Worm (Caenorhabditis elegans) whole organism, young adult: ENCODE results near the gene aqp-6.

Experiments used
- B0019.2 ChIP-seq: fragments of 200-800 bp; sonication (Bioruptor generic); conservative IDR thresholded peaks from 2 replicates; pipeline ENCODE4 v1.3.6; 2022; ENCODE audit warnings: missing genetic modification reagents, missing genetic modification characterization, missing compliant biosample characterization
- C06A6.2 ChIP-seq: fragments of 200-800 bp; sonication (Bioruptor generic); conservative IDR thresholded peaks from 2 replicates; pipeline ENCODE4 v1.3.6; 2022; ENCODE audit warnings: missing genetic modification characterization, missing compliant biosample characterization
- D2030.7 ChIP-seq: fragments of 200-800 bp; sonication (Bioruptor generic); IDR thresholded peaks from 2 replicates; pipeline ENCODE4 v1.3.6; 2022; ENCODE audit warnings: missing genetic modification reagents, missing genetic modification characterization, missing compliant biosample characterization
- F33H1.4 ChIP-seq: fragments of 200-800 bp; sonication (Bioruptor generic); IDR thresholded peaks from 2 replicates; pipeline ENCODE4 v1.3.6; 2022; ENCODE audit warnings: missing genetic modification reagents, missing genetic modification characterization, missing compliant biosample characterization
- F49E8.2 ChIP-seq: sonication (generic microtip); optimal IDR thresholded peaks from 3 replicates; lab custom pipeline; 2017; ENCODE audit warnings: missing genetic modification characterization, mild to moderate bottlenecking, missing compliant biosample characterization, antibody characterized with exemption, moderate library complexity; ENCODE audit not compliant: insufficient read depth
- F55B11.4 ChIP-seq: sonication (generic microtip); optimal IDR thresholded peaks from 2 replicates; lab custom pipeline; 2016; ENCODE audit warnings: missing compliant biosample characterization, missing genetic modification characterization, borderline replicate concordance; ENCODE audit not compliant: insufficient read depth
- F57A8.1 ChIP-seq: fragments of 200-800 bp; sonication (Bioruptor generic); optimal IDR thresholded peaks from 2 replicates; lab custom pipeline; 2018; ENCODE audit warnings: mild to moderate bottlenecking, missing genetic modification characterization, moderate library complexity, missing compliant biosample characterization
- K11D2.4 ChIP-seq: fragments of 200-800 bp; sonication (Bioruptor generic); IDR thresholded peaks from 2 replicates; pipeline ENCODE4 v1.3.6; 2022; ENCODE audit warnings: missing genetic modification reagents, missing genetic modification characterization, missing compliant biosample characterization
- T26A5.8 ChIP-seq: sonication (generic microtip); optimal IDR thresholded peaks from 2 replicates; lab custom pipeline; 2016; ENCODE audit warnings: missing genetic modification characterization, missing compliant biosample characterization
- Y53G8AR.9 ChIP-seq: fragments of 200-800 bp; sonication (Bioruptor generic); conservative IDR thresholded peaks from 2 replicates; pipeline ENCODE4 v1.3.6; 2022; ENCODE audit warnings: missing genetic modification reagents, missing genetic modification characterization, missing compliant biosample characterization
- Y79H2A.3 ChIP-seq: fragments of 200-800 bp; sonication (Bioruptor generic); conservative IDR thresholded peaks from 2 replicates; pipeline ENCODE4 v1.3.6; 2022; ENCODE audit warnings: missing genetic modification reagents, missing genetic modification characterization, missing compliant biosample characterization
- attf-3 ChIP-seq: fragments of 200-800 bp; sonication (Bioruptor generic); conservative IDR thresholded peaks from 2 replicates; pipeline ENCODE4 v1.3.6; 2022; ENCODE audit warnings: missing genetic modification reagents, missing genetic modification characterization, missing compliant biosample characterization
- attf-5 ChIP-seq: fragments of 200-800 bp; sonication (Bioruptor generic); optimal IDR thresholded peaks from 2 replicates; lab custom pipeline; 2018; ENCODE audit warnings: mild to moderate bottlenecking, missing genetic modification characterization, missing compliant biosample characterization
- bed-1 ChIP-seq: fragments of 200-800 bp; sonication (Bioruptor generic); IDR thresholded peaks from 2 replicates; pipeline ENCODE4 v1.3.6; 2022; ENCODE audit warnings: missing genetic modification reagents, missing genetic modification characterization, missing compliant biosample characterization
- bed-2 ChIP-seq: fragments of 200-800 bp; sonication (Bioruptor generic); IDR thresholded peaks from 2 replicates; pipeline ENCODE4 v1.3.6; 2022; ENCODE audit warnings: missing genetic modification reagents, missing genetic modification characterization, missing compliant biosample characterization
- ceh-40 ChIP-seq: fragments of 200-800 bp; sonication (Bioruptor generic); IDR thresholded peaks from 2 replicates; pipeline ENCODE4 v1.3.6; 2022; ENCODE audit warnings: missing genetic modification characterization, missing compliant biosample characterization
- ceh-58 ChIP-seq: fragments of 200-800 bp; sonication (Bioruptor generic); IDR thresholded peaks from 2 replicates; pipeline ENCODE4 v1.3.6; 2022; ENCODE audit warnings: missing genetic modification characterization, missing compliant biosample characterization
- chd-7 ChIP-seq: sonication (generic microtip); optimal IDR thresholded peaks from 2 replicates; lab custom pipeline; 2016; ENCODE audit warnings: mild to moderate bottlenecking, missing genetic modification characterization, moderate library complexity, missing compliant biosample characterization
- egl-44 ChIP-seq: fragments of 200-800 bp; sonication (Bioruptor generic); IDR thresholded peaks from 2 replicates; pipeline ENCODE4 v1.3.6; 2022; ENCODE audit warnings: missing genetic modification reagents, missing genetic modification characterization, missing compliant biosample characterization
- egrh-3 ChIP-seq: fragments of 200-800 bp; sonication (Bioruptor generic); IDR thresholded peaks from 2 replicates; pipeline ENCODE4 v1.3.6; 2022; ENCODE audit warnings: missing genetic modification reagents, missing genetic modification characterization, missing compliant biosample characterization
- ets-4 ChIP-seq: fragments of 200-800 bp; sonication (Bioruptor generic); optimal IDR thresholded peaks from 2 replicates; lab custom pipeline; 2018; ENCODE audit warnings: mild to moderate bottlenecking, missing genetic modification characterization, missing compliant biosample characterization
- him-1 ChIP-seq: sonication (generic microtip); optimal IDR thresholded peaks from 2 replicates; lab custom pipeline; 2016; ENCODE audit warnings: missing genotype, missing genetic modification reagents, missing genetic modification characterization, missing compliant biosample characterization
- hlh-12 ChIP-seq: sonication (generic microtip); optimal IDR thresholded peaks from 2 replicates; lab custom pipeline; 2016; ENCODE audit warnings: missing genetic modification characterization, missing compliant biosample characterization
- hmg-1.2 ChIP-seq: fragments of 200-800 bp; sonication (Bioruptor generic); IDR thresholded peaks from 2 replicates; pipeline ENCODE4 v1.3.6; 2022; ENCODE audit warnings: missing genetic modification reagents, missing genetic modification characterization, missing compliant biosample characterization
- hmg-20 ChIP-seq: fragments of 200-800 bp; sonication (Bioruptor generic); IDR thresholded peaks from 2 replicates; pipeline ENCODE4 v1.3.6; 2022; ENCODE audit warnings: missing genetic modification reagents, missing genetic modification characterization, missing compliant biosample characterization
- lag-1 ChIP-seq: fragments of 200-800 bp; sonication (Bioruptor generic); IDR thresholded peaks from 2 replicates; pipeline ENCODE4 v1.3.6; 2022; ENCODE audit warnings: missing genetic modification reagents, missing genetic modification characterization, missing compliant biosample characterization
- lir-1 ChIP-seq: fragments of 200-800 bp; sonication (Bioruptor generic); conservative IDR thresholded peaks from 2 replicates; pipeline ENCODE4 v1.3.6; 2022; ENCODE audit warnings: missing genetic modification reagents, missing genetic modification characterization, missing compliant biosample characterization
- madf-6 ChIP-seq: fragments of 200-800 bp; sonication (Bioruptor generic); IDR thresholded peaks from 2 replicates; pipeline ENCODE4 v1.3.6; 2022; ENCODE audit warnings: missing genetic modification reagents, missing genetic modification characterization, missing compliant biosample characterization
- nfya-2 ChIP-seq: fragments of 200-800 bp; sonication (Bioruptor generic); IDR thresholded peaks from 2 replicates; pipeline ENCODE4 v1.3.6; 2022; ENCODE audit warnings: missing genetic modification reagents, missing genetic modification characterization, missing compliant biosample characterization
- nfyb-1 ChIP-seq: fragments of 200-800 bp; sonication (Bioruptor generic); IDR thresholded peaks from 2 replicates; pipeline ENCODE4 v1.3.6; 2022; ENCODE audit warnings: missing genetic modification reagents, missing genetic modification characterization, missing compliant biosample characterization
- nhr-80 ChIP-seq: sonication (generic microtip); optimal IDR thresholded peaks from 2 replicates; lab custom pipeline; 2016; ENCODE audit warnings: missing genetic modification characterization, missing compliant biosample characterization
- pha-4 ChIP-seq: fragments of 150-350 bp; sonication (generic microtip); optimal IDR thresholded peaks from 2 replicates; lab custom pipeline; 2014; ENCODE audit warnings: missing biosample characterization, missing genetic modification reagents, missing genetic modification characterization
- sdz-38 ChIP-seq: sonication (generic microtip); optimal IDR thresholded peaks from 2 replicates; lab custom pipeline; 2016; ENCODE audit warnings: missing genotype, missing genetic modification characterization, missing compliant biosample characterization
- snpc-1.1 ChIP-seq: sonication (generic microtip); optimal IDR thresholded peaks from 2 replicates; lab custom pipeline; 2017; ENCODE audit warnings: missing genetic modification characterization, mild to moderate bottlenecking, missing compliant biosample characterization, antibody characterized with exemption, moderate library complexity, missing genotype, missing genetic modification reagents; ENCODE audit not compliant: insufficient read depth
- snpc-1.3 ChIP-seq: sonication (generic microtip); optimal IDR thresholded peaks from 2 replicates; lab custom pipeline; 2017; ENCODE audit warnings: missing genetic modification characterization, mild to moderate bottlenecking, missing compliant biosample characterization, antibody characterized with exemption, moderate library complexity, missing genotype, missing genetic modification reagents; ENCODE audit not compliant: insufficient read depth
- snpc-3.4 ChIP-seq: sonication (generic microtip); optimal IDR thresholded peaks from 2 replicates; lab custom pipeline; 2017; ENCODE audit warnings: missing genetic modification characterization, mild to moderate bottlenecking, missing compliant biosample characterization, antibody characterized with exemption, moderate library complexity, missing genotype, missing genetic modification reagents
- snpc-4 ChIP-seq, 5 experiments: fragments of 150-350 bp in 1 of 5; sonication (generic microtip) in 4 of 5; optimal IDR thresholded peaks; 2 replicates each; lab custom pipeline; 2014 to 2018; ENCODE audit warnings: missing genetic modification characterization in 5 of 5, missing biosample characterization in 3 of 5, antibody characterized with exemption in 2 of 5, mild to moderate bottlenecking in 2 of 5, missing compliant biosample characterization in 2 of 5, missing genotype in 2 of 5, moderate library complexity in 2 of 5, missing genetic modification reagents in 1 of 5
- tlf-1 ChIP-seq: fragments of 200-800 bp; sonication (Bioruptor generic); optimal IDR thresholded peaks from 2 replicates; lab custom pipeline; 2018; ENCODE audit warnings: mild to moderate bottlenecking, missing genetic modification characterization, missing compliant biosample characterization
- unc-130 ChIP-seq: sonication (generic microtip); optimal IDR thresholded peaks from 2 replicates; lab custom pipeline; 2016; ENCODE audit warnings: missing genetic modification reagents, missing genetic modification characterization, missing compliant biosample characterization
- unc-62 ChIP-seq: fragments of 150-350 bp; optimal IDR thresholded peaks from 2 replicates; lab custom pipeline; 2014; ENCODE audit warnings: missing biosample characterization, missing genetic modification reagents, missing genetic modification characterization
- ztf-25 ChIP-seq: fragments of 200-800 bp; sonication (Bioruptor generic); IDR thresholded peaks from 2 replicates; pipeline ENCODE4 v1.3.6; 2022; ENCODE audit warnings: missing genetic modification reagents, missing genetic modification characterization, missing compliant biosample characterization
- ztf-26 ChIP-seq: sonication (generic microtip); optimal IDR thresholded peaks from 2 replicates; lab custom pipeline; 2017; ENCODE audit warnings: missing genetic modification characterization, missing compliant biosample characterization
- ztf-3 ChIP-seq: fragments of 200-800 bp; sonication (Bioruptor generic); optimal IDR thresholded peaks from 2 replicates; lab custom pipeline; 2018; ENCODE audit warnings: mild to moderate bottlenecking, missing genetic modification characterization, missing compliant biosample characterization

aqp-6 gene

ce11 chrV:10630497-10630896 is 17.7 kb upstream of the aqp-6 start:
- TF ChIP-seq nfyb-1 (GFP tag; lab: Robert Waterston, UW) (no peak), D2030.7 (no peak), ceh-58 (no peak), Y53G8AR.9 (no peak), ceh-40 (GFP tag; lab: Robert Waterston, UW) (no peak), attf-3 (GFP tag; lab: Robert Waterston, UW) (no peak), unc-62 (GFP tag; lab: Kevin White, UChicago) (no peak), snpc-3.4 (no peak), him-1 (tag; lab: Kevin White, UChicago) (no peak), bed-2 (GFP tag; lab: Robert Waterston, UW) (no peak), chd-7 (tag; lab: Kevin White, UChicago) (no peak), egrh-3 (no peak), nfya-2 (no peak), B0019.2 (GFP tag; lab: Robert Waterston, UW) (no peak), madf-6 (GFP tag; lab: Robert Waterston, UW) (no peak), ets-4 (GFP tag; lab: Kevin White, UChicago) (no peak), unc-130 (GFP tag; lab: Kevin White, UChicago) (no peak)

ce11 chrV:10632758-10633157 is 15.5 kb upstream of the aqp-6 start, which contains the start of gene mab-23:
Gene mab-23 (plus strand): TSS chrV:10633058.
- TF ChIP-seq C06A6.2 (GFP tag; lab: Robert Waterston, UW) (no peak), snpc-1.1 (tag; lab: Kevin White, UChicago) (no peak), hlh-12 (tag; lab: Kevin White, UChicago) (no peak), attf-5 (GFP tag; lab: Kevin White, UChicago) (no peak), F49E8.2 (tag; lab: Kevin White, UChicago) (no peak)

ce11 chrV:10635722-10636121 is 12.5 kb upstream of the aqp-6 start, which contains the start of gene kvs-2:
Gene kvs-2 (plus strand): TSS chrV:10636022.
- no peak for TF ChIP-seq egl-44
- no peak for TF ChIP-seq nhr-80 (tag; lab: Kevin White, UChicago)
- no peak for TF ChIP-seq Y79H2A.3 (GFP tag; lab: Robert Waterston, UW)
- no peak for TF ChIP-seq hmg-20 (GFP tag; lab: Robert Waterston, UW)
- no peak for TF ChIP-seq ztf-26 (tag; lab: Kevin White, UChicago)
- no peak for TF ChIP-seq pha-4
- no peak for TF ChIP-seq unc-62 (GFP tag; lab: Kevin White, UChicago)
- no peak for TF ChIP-seq snpc-4 (GFP tag; optimal IDR thresholded peaks at IDR 0.05; lab: Kevin White, UChicago)
- TF ChIP-seq snpc-4 (tag; optimal IDR thresholded peaks at IDR 0.05; lab: Kevin White, UChicago), result no peak
- no peak for TF ChIP-seq F57A8.1 (GFP tag; lab: Kevin White, UChicago)
- no peak for TF ChIP-seq ztf-25
- TF ChIP-seq D2030.7, result no peak

ce11 chrV:10638515-10638914 is 9.7 kb upstream of the aqp-6 start:
- peak; percentile 96 for TF ChIP-seq hmg-1.2 (GFP tag; lab: Robert Waterston, UW)

ce11 chrV:10640977-10641376 is 7.3 kb upstream of the aqp-6 start:
- no peak for TF ChIP-seq him-1 (tag; lab: Kevin White, UChicago)
- no peak for TF ChIP-seq sdz-38 (tag; lab: Kevin White, UChicago)
- TF ChIP-seq ztf-3 (GFP tag; lab: Kevin White, UChicago), result no peak
- TF ChIP-seq T26A5.8 (tag; lab: Kevin White, UChicago), result no peak
- no peak for TF ChIP-seq bed-1
- TF ChIP-seq F55B11.4 (tag; lab: Kevin White, UChicago), result no peak
- no peak for TF ChIP-seq snpc-1.3
- no peak for TF ChIP-seq lag-1 (GFP tag; lab: Robert Waterston, UW)
- TF ChIP-seq tlf-1 (GFP tag; lab: Kevin White, UChicago), result no peak
- TF ChIP-seq lir-1 (GFP tag; lab: Robert Waterston, UW), result no peak
- no peak for TF ChIP-seq F33H1.4 (GFP tag; lab: Robert Waterston, UW)
- TF ChIP-seq egrh-3, result no peak
- no peak for TF ChIP-seq K11D2.4 (GFP tag; lab: Robert Waterston, UW)
- TF ChIP-seq D2030.7, result no peak
